Worm (Caenorhabditis elegans) whole organism, L2 larva: ENCODE results near the gene ddx-17.
"Not testable (repeated sequence)": the region's sequence is repeated elsewhere in the genome, so short reads cannot be mapped to it uniquely, and the experiment has no call there.

Experiments
- C34F6.9 ChIP-seq: fragments of 150-350 bp; optimal IDR thresholded peaks from 2 replicates; lab custom pipeline; 2014; ENCODE audit warnings: missing biosample characterization, missing genetic modification characterization
- F13H6.1 ChIP-seq: sonication (generic microtip); optimal IDR thresholded peaks from 2 replicates; lab custom pipeline; 2016; ENCODE audit warnings: missing genetic modification characterization, missing compliant biosample characterization
- R02D3.7 ChIP-seq: fragments of 150-350 bp; optimal IDR thresholded peaks from 2 replicates; lab custom pipeline; 2014; ENCODE audit warnings: missing biosample characterization, missing genetic modification characterization
- Y55F3AM.14 ChIP-seq: fragments of 200-800 bp; sonication (Bioruptor generic); optimal IDR thresholded peaks from 2 replicates; lab custom pipeline; 2018; ENCODE audit warnings: mild to moderate bottlenecking, missing genetic modification characterization, missing compliant biosample characterization
- ZK546.5 ChIP-seq: sonication (generic microtip); optimal IDR thresholded peaks from 2 replicates; lab custom pipeline; 2017; ENCODE audit warnings: missing biosample characterization, missing genetic modification characterization
- ama-1 ChIP-seq: fragments of 150-350 bp; optimal IDR thresholded peaks from 2 replicates; lab custom pipeline; 2018; ENCODE audit warnings: inconsistent platforms
- blmp-1 ChIP-seq: sonication (generic microtip); optimal IDR thresholded peaks from 2 replicates; lab custom pipeline; 2017; ENCODE audit warnings: missing genetic modification characterization, mild to moderate bottlenecking, missing compliant biosample characterization, antibody characterized with exemption, moderate library complexity; ENCODE audit not compliant: insufficient read depth
- ceh-16 ChIP-seq: fragments of 150-350 bp; optimal IDR thresholded peaks from 2 replicates; lab custom pipeline; 2014; ENCODE audit warnings: missing biosample characterization, missing genetic modification characterization
- ceh-82 ChIP-seq: fragments of 150-350 bp; optimal IDR thresholded peaks from 2 replicates; lab custom pipeline; 2014; ENCODE audit warnings: missing biosample characterization, missing genetic modification characterization
- crh-2 ChIP-seq: sonication (generic microtip); optimal IDR thresholded peaks from 2 replicates; lab custom pipeline; 2017; ENCODE audit warnings: missing biosample characterization, missing genetic modification characterization
- dmd-4 ChIP-seq: sonication (generic microtip); optimal IDR thresholded peaks from 2 replicates; lab custom pipeline; 2017; ENCODE audit warnings: missing biosample characterization, missing genetic modification characterization
- egl-27 ChIP-seq: sonication (generic microtip); optimal IDR thresholded peaks from 3 replicates; lab custom pipeline; 2017; ENCODE audit warnings: missing biosample characterization, missing genetic modification reagents, missing genetic modification characterization
- fos-1 ChIP-seq: fragments of 150-350 bp; optimal IDR thresholded peaks from 2 replicates; lab custom pipeline; 2014; ENCODE audit warnings: missing biosample characterization, missing genetic modification characterization
- gmeb-1 ChIP-seq: fragments of 150-350 bp; optimal IDR thresholded peaks from 2 replicates; lab custom pipeline; 2014; ENCODE audit warnings: missing biosample characterization, missing genetic modification characterization
- lin-11 ChIP-seq: fragments of 150-350 bp; sonication (generic microtip); optimal IDR thresholded peaks from 2 replicates; lab custom pipeline; 2014; ENCODE audit warnings: missing biosample characterization, missing genetic modification characterization, inconsistent platforms, mixed read lengths
- lin-13 ChIP-seq: fragments of 150-350 bp; optimal IDR thresholded peaks from 2 replicates; lab custom pipeline; 2014; ENCODE audit warnings: missing biosample characterization, missing genetic modification reagents, missing genetic modification characterization
- lsy-2 ChIP-seq, 2 experiments: fragments of 150-350 bp in 1 of 2; sonication (generic microtip) in 1 of 2; optimal IDR thresholded peaks; 2 replicates each; lab custom pipeline; 2014 to 2017; ENCODE audit warnings: missing biosample characterization in 2 of 2, missing genetic modification characterization in 2 of 2
- mab-5 ChIP-seq: fragments of 150-350 bp; optimal IDR thresholded peaks from 2 replicates; lab custom pipeline; 2014; ENCODE audit warnings: missing biosample characterization, missing genetic modification characterization
- mdl-1 ChIP-seq, 2 experiments: fragments of 150-350 bp in 1 of 2; sonication (generic microtip) in 1 of 2; optimal IDR thresholded peaks; 2 replicates each; lab custom pipeline; 2017; ENCODE audit warnings: missing biosample characterization in 2 of 2, missing genetic modification characterization in 2 of 2
- nhr-10 ChIP-seq: sonication (generic microtip); optimal IDR thresholded peaks from 2 replicates; lab custom pipeline; 2017; ENCODE audit warnings: missing biosample characterization, missing genetic modification characterization
- nhr-129 ChIP-seq: fragments of 150-350 bp; optimal IDR thresholded peaks from 2 replicates; lab custom pipeline; 2014; ENCODE audit warnings: missing biosample characterization, missing genetic modification characterization
- nhr-21 ChIP-seq: fragments of 150-350 bp; optimal IDR thresholded peaks from 2 replicates; lab custom pipeline; 2014; ENCODE audit warnings: missing biosample characterization, missing genetic modification characterization
- nhr-237 ChIP-seq: fragments of 150-350 bp; optimal IDR thresholded peaks from 2 replicates; lab custom pipeline; 2014; ENCODE audit warnings: missing biosample characterization, missing genetic modification characterization
- nhr-25 ChIP-seq: fragments of 150-350 bp; sonication (generic microtip); optimal IDR thresholded peaks from 3 replicates; lab custom pipeline; 2014; ENCODE audit warnings: missing biosample characterization, missing genetic modification characterization
- nhr-77 ChIP-seq: fragments of 150-350 bp; optimal IDR thresholded peaks from 2 replicates; lab custom pipeline; 2014; ENCODE audit warnings: missing biosample characterization, missing genetic modification characterization
- sem-4 ChIP-seq: fragments of 150-350 bp; optimal IDR thresholded peaks from 2 replicates; lab custom pipeline; 2014; ENCODE audit warnings: missing biosample characterization, missing genetic modification reagents, missing genetic modification characterization
- skn-1 ChIP-seq: sonication (generic microtip); optimal IDR thresholded peaks from 2 replicates; lab custom pipeline; 2017; ENCODE audit warnings: missing biosample characterization, missing genetic modification characterization
- sma-3 ChIP-seq: sonication (generic microtip); optimal IDR thresholded peaks from 2 replicates; lab custom pipeline; 2016; ENCODE audit warnings: missing genetic modification reagents, missing genetic modification characterization, missing compliant biosample characterization
- sma-9 ChIP-seq, 2 experiments: fragments of 150-350 bp in 1 of 2; sonication (generic microtip) in 1 of 2; optimal IDR thresholded peaks; 2 replicates each; lab custom pipeline; 2014 to 2016; ENCODE audit warnings: missing genetic modification characterization in 2 of 2, mild to moderate bottlenecking in 1 of 2, missing biosample characterization in 1 of 2, missing compliant biosample characterization in 1 of 2, missing genetic modification reagents in 1 of 2, moderate library complexity in 1 of 2
- snpc-4 ChIP-seq: fragments of 150-350 bp; optimal IDR thresholded peaks from 2 replicates; lab custom pipeline; 2014; ENCODE audit warnings: missing biosample characterization, missing genetic modification characterization
- unc-55 ChIP-seq: fragments of 150-350 bp; sonication (generic microtip); optimal IDR thresholded peaks from 3 replicates; lab custom pipeline; 2014; ENCODE audit warnings: missing biosample characterization, missing genetic modification reagents, missing genetic modification characterization
- unc-62 ChIP-seq: fragments of 150-350 bp; optimal IDR thresholded peaks from 2 replicates; lab custom pipeline; 2014; ENCODE audit warnings: missing biosample characterization, missing genetic modification reagents, missing genetic modification characterization
- zag-1 ChIP-seq: fragments of 150-350 bp; optimal IDR thresholded peaks from 2 replicates; lab custom pipeline; 2014; ENCODE audit warnings: missing biosample characterization, missing genetic modification characterization
- ztf-4 ChIP-seq: fragments of 150-350 bp; optimal IDR thresholded peaks from 2 replicates; lab custom pipeline; 2014; ENCODE audit warnings: missing biosample characterization, missing genetic modification characterization

The ddx-17 gene

DNA sequence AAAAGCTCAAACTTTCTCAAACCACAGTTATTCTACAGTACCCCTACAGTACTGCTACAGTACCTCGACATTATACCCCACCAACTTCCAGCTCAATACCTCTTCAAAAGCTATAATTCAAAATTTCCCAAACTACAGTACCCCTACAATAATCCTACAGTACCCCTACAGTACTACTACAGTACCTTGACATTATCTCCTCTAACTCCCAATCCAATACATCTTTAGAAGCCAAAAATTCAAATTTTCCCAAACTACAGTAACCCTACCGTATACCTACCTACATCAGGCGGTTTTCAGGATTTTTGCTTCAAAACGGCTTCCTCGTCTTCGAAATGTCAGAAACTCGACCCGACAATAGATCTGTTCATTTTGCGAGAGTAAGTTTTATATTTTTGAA lies 45.7 kb upstream of the ddx-17 start, which contains the start of gene F58D12.3:
TSS of gene F58D12.3 (plus strand) at position 301 of the 400 bp plus-strand sequence.
- TF ChIP-seq nhr-237 (tag; lab: Kevin White, UChicago) (no peak), dmd-4 (tag; lab: Kevin White, UChicago) (no peak)
- TF ChIP-seq, all 48 proteins: peak for 0

- TF ChIP-seq nhr-10 (tag; lab: Kevin White, UChicago), result peak; percentile 39
- TF ChIP-seq sma-3 (GFP tag; lab: Kevin White, UChicago), result peak; percentile 98
- peak; percentile 84 for TF ChIP-seq ztf-4 (tag; lab: Kevin White, UChicago)
- TF ChIP-seq F13H6.1 (tag; lab: Kevin White, UChicago), result peak; percentile 96
- peak; percentile 7 for TF ChIP-seq nhr-77
- TF ChIP-seq lin-13 (GFP tag; lab: Kevin White, UChicago), result peak; percentile 87
- TF ChIP-seq nhr-129, result peak; percentile 68
- peak; percentile 48 for TF ChIP-seq R02D3.7
- peak; percentile 93 for TF ChIP-seq crh-2 (tag; lab: Kevin White, UChicago)
- peak; percentile 60 for TF ChIP-seq dmd-4 (tag; lab: Kevin White, UChicago)
- TF ChIP-seq sem-4, result peak; percentile 93
- peak; percentile 82 to 93 for TF ChIP-seq lsy-2 (tag; optimal IDR thresholded peaks at IDR 0.05; lab: Kevin White, UChicago)
- peak; percentile 35 for TF ChIP-seq ZK546.5 (tag; lab: Kevin White, UChicago)
- TF ChIP-seq nhr-237 (tag; lab: Kevin White, UChicago), result peak; percentile 33
- peak; percentile 97 for TF ChIP-seq nhr-21 (tag; lab: Kevin White, UChicago)
- TF ChIP-seq fos-1, result peak; percentile 83
- peak; percentile 58 to 68 for TF ChIP-seq mdl-1 (tag; optimal IDR thresholded peaks at IDR 0.05; lab: Kevin White, UChicago)
- TF ChIP-seq snpc-4 (tag; lab: Kevin White, UChicago), result peak; percentile 68
- peak; percentile 13 for TF ChIP-seq skn-1 (tag; lab: Kevin White, UChicago)
- peak; percentile 90 for TF ChIP-seq nhr-25 (tag; lab: Kevin White, UChicago)
- TF ChIP-seq mab-5, result peak; percentile 67
- TF ChIP-seq ceh-82, result peak; percentile 67
- peak; percentile 88 for TF ChIP-seq gmeb-1 (tag; lab: Kevin White, UChicago)
- peak; percentile 94 for TF ChIP-seq lin-11 (tag; lab: Kevin White, UChicago)
- TF ChIP-seq zag-1 (tag; lab: Kevin White, UChicago), result peak; percentile 69
- peak; percentile 80 for TF ChIP-seq blmp-1 (tag; lab: Kevin White, UChicago)
- TF ChIP-seq C34F6.9 (tag; lab: Kevin White, UChicago), result peak; percentile 91
- TF ChIP-seq unc-62 (GFP tag; lab: Kevin White, UChicago), result peak; percentile 55
- peak; percentile 76 for TF ChIP-seq egl-27
- peak; percentile 99 for TF ChIP-seq sma-9 (GFP tag; optimal IDR thresholded peaks at IDR 0.05; lab: Kevin White, UChicago)
- not testable (repeated sequence) for TF ChIP-seq sma-9 (tag; optimal IDR thresholded peaks at IDR 0.05; lab: Kevin White, UChicago)
- TF ChIP-seq Y55F3AM.14, result peak; percentile 86
- TF ChIP-seq ceh-16, result peak; percentile 89
- TF ChIP-seq unc-55 (GFP tag; lab: Kevin White, UChicago), result peak; percentile 78
These were observed 43.2 kb upstream of the ddx-17 start for ce11 chrV:14055097-14055496.

DNA sequence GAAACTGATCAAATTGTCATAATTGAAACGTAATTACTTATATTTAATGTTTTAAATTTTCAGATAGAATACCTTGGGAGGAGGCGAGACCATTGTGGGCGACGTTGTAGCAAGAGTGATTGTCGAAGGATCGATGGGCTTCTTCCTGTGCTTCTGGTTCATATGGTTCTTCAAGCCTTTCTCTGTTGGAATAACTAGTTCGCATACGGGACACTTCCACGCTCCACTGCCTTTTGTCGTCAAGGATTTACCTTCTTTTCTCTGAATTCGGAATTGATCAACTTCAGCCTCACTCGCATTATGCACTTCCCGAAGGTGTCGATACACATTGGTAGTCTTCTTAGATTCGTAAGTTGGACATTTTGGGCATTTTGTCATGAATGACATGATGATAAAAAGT lies 37.4 kb upstream of the ddx-17 start, which contains the start of gene F58D12.1:
TSS of gene F58D12.1 (plus strand) at position 301 of the 400 bp plus-strand sequence.
- not testable (repeated sequence) for TF ChIP-seq ama-1 (lab: Kevin White, UChicago); ceh-16; snpc-4 (tag; lab: Kevin White, UChicago)
- TF ChIP-seq, all 48 proteins: peak for 0; not testable (repeated sequence) for 48

DNA sequence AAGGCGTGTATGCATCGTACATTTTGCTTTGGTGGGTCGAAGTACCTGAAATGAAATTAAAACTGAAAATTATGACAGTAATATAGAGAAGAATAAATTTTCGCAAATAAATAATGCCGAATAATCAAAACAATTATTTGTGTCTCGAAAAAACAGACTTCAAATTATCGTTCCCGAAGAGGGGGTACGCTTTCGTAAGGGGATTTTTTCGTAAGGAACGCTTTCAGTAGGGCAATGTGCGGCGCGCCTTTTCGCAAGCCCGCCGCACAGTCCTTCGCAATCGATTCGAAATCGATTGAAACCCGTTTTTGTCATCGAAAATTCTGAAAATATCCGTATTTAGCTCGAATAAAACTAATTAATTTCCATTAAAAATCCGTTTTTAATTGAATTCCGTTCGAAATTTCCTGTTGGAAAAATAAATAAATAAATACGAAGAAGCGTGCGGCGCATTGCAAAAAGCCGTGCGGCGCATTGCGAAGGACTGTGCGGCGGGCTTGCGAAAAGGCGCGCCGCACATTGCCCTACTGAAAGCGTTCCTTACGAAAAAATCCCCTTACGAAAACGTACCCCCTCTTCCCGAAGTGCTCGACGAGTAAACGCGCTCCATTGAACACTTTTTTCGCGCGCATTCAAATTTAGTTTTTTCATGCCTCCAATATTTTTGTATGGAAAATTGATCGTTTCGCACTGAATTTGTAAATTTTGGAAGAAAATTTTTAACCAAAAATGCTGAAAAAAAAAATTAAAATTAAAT lies 26.7 kb upstream of the ddx-17 start, which contains the start of gene vps-39:
TSS of gene vps-39 (minus strand) at position 51 of the 757 bp plus-strand sequence.
- TF ChIP-seq gmeb-1 (tag; lab: Kevin White, UChicago) (peak; percentile 8), F13H6.1 (tag; lab: Kevin White, UChicago) (peak; percentile 58), sma-9 (GFP tag; optimal IDR thresholded peaks at IDR 0.05; lab: Kevin White, UChicago) (peak; percentile 28), unc-55 (GFP tag; lab: Kevin White, UChicago) (peak; percentile 25), nhr-129 (peak; percentile 5), lin-13 (GFP tag; lab: Kevin White, UChicago) (peak; percentile 4), lsy-2 (tag; optimal IDR thresholded peaks at IDR 0.05; lab: Kevin White, UChicago) (peak in 1 of 2 experiments; percentile 35), sma-3 (GFP tag; lab: Kevin White, UChicago) (peak; percentile 28)
- TF ChIP-seq sma-9 (tag; optimal IDR thresholded peaks at IDR 0.05; lab: Kevin White, UChicago), result not testable (repeated sequence)
